Fruit fly (Drosophila melanogaster): Measurements from ENCODE around the gene Srp68.
A peak's percentile ranks its signal among the peaks of the same experiment; 100 is the strongest.

Gene Srp68

dm6 chr3L:8986582-8986981, 11.7 kb downstream of the Srp68 start, which contains the start of gene CG5068 (continued):
- peak; percentile 56 for TF ChIP-seq D (optimal IDR thresholded peaks at IDR 0.05)
- no peak for TF ChIP-seq D (GFP tag; optimal IDR thresholded peaks at IDR 0.05)
- no peak for TF ChIP-seq Fer2 (tag; optimal IDR thresholded peaks at IDR 0.05)
- no peak for TF ChIP-seq CG6854 (GFP tag; optimal IDR thresholded peaks at IDR 0.05)
- TF ChIP-seq Med (GFP tag) = peak; percentile 77
- no peak for TF ChIP-seq Elba2 (GFP tag; optimal IDR thresholded peaks at IDR 0.05)
- TF ChIP-seq unc-4 (GFP tag; IDR thresholded peaks at IDR 0.05; ENCODE audit: partially characterized antibody) = peak; percentile 21; the same call in 1 of the 2 replicates
- peak; percentile 42; the same call in 1 of the 2 replicates for TF ChIP-seq CG13287 (GFP tag; IDR thresholded peaks at IDR 0.05; ENCODE audit: partially characterized antibody)
- TF ChIP-seq Taf1 (GFP tag; IDR thresholded peaks at IDR 0.05) = no peak
- TF ChIP-seq CG14710 (tag; optimal IDR thresholded peaks at IDR 0.05) = peak; percentile 17
- no peak for TF ChIP-seq slbo (GFP tag; IDR thresholded peaks at IDR 0.05)
- TF ChIP-seq MBD-R2 (GFP tag; IDR thresholded peaks at IDR 0.05) = peak; percentile 86
- TF ChIP-seq CG1529 (GFP tag; optimal IDR thresholded peaks at IDR 0.05) = no peak
- TF ChIP-seq Dbx (GFP tag; IDR thresholded peaks at IDR 0.05) = no peak
- peak; percentile 21; the same call in 1 of the 4 replicates for TF ChIP-seq chinmo (GFP tag; IDR thresholded peaks at IDR 0.05; ENCODE audit: partially characterized antibody)
- TF ChIP-seq Sry-δ (GFP tag; optimal IDR thresholded peaks at IDR 0.05) = peak; percentile 32
- TF ChIP-seq CG10959 (GFP tag; IDR thresholded peaks at IDR 0.05) = peak; percentile 7; the same call in 1 of the 2 replicates
- peak; percentile 37 for TF ChIP-seq phol (tag; optimal IDR thresholded peaks at IDR 0.05)
- TF ChIP-seq Ets97D (GFP tag; optimal IDR thresholded peaks at IDR 0.05) = peak; percentile 69
- peak; percentile 85 for TF ChIP-seq MESR4 (GFP tag; optimal IDR thresholded peaks at IDR 0.05)
- no peak for TF ChIP-seq CG10654 (GFP tag; optimal IDR thresholded peaks at IDR 0.05)
- peak; percentile 86 for TF ChIP-seq CG4617 (GFP tag; optimal IDR thresholded peaks at IDR 0.05; ENCODE audit: borderline replicate concordance)
- TF ChIP-seq CG17912 (GFP tag; optimal IDR thresholded peaks at IDR 0.05) = peak; percentile 7
- no peak for TF ChIP-seq Hr78 (GFP tag; optimal IDR thresholded peaks at IDR 0.05)
- TF ChIP-seq Oli (tag; optimal IDR thresholded peaks at IDR 0.05) = no peak
- TF ChIP-seq CG12071 (GFP tag; optimal IDR thresholded peaks at IDR 0.05) = no peak
- TF ChIP-seq ci (GFP tag; IDR thresholded peaks at IDR 0.05) = 0 out of 3 replicates have a peak, but pooled peaks have one; percentile 18
- TF ChIP-seq Opbp (GFP tag; IDR thresholded peaks at IDR 0.05; ENCODE audit: partially characterized antibody) = peak; percentile 37; the same call in 1 of the 3 replicates
- peak; percentile 22 for TF ChIP-seq D19B (GFP tag; optimal IDR thresholded peaks at IDR 0.05)
- TF ChIP-seq crp (GFP tag; optimal IDR thresholded peaks at IDR 0.05) = peak in 1 of 2 experiments; percentile 71
- peak; percentile 51; the same call in 1 of the 2 replicates for TF ChIP-seq amos (GFP tag; IDR thresholded peaks at IDR 0.05; ENCODE audit: partially characterized antibody)
- 0 out of 4 replicates have a peak, but pooled peaks have one; percentile 17 for TF ChIP-seq Dll (GFP tag; IDR thresholded peaks at IDR 0.05; ENCODE audit: partially characterized antibody)
- peak; percentile 75 for TF ChIP-seq CG11504 (tag; optimal IDR thresholded peaks at IDR 0.05)
- peak; percentile 64 for TF ChIP-seq gfzf (GFP tag; optimal IDR thresholded peaks at IDR 0.05)
- no peak for TF ChIP-seq H15 (GFP tag; IDR thresholded peaks at IDR 0.05)
- TF ChIP-seq kah (GFP tag; optimal IDR thresholded peaks at IDR 0.05) = peak; percentile 0
- TF ChIP-seq Bgb (GFP tag; IDR thresholded peaks at IDR 0.05; ENCODE audit: partially characterized antibody) = peak; percentile 49; the same call in 1 of the 2 replicates
- TF ChIP-seq HmgZ (tag; optimal IDR thresholded peaks at IDR 0.05) = peak; percentile 14
- TF ChIP-seq Dp (GFP tag; optimal IDR thresholded peaks at IDR 0.05) = peak; percentile 79
- peak in 1 of 2 experiments; percentile 20 for TF ChIP-seq tll (GFP tag; optimal IDR thresholded peaks at IDR 0.05)
- no peak for TF ChIP-seq tap (tag; optimal IDR thresholded peaks at IDR 0.05)
- no peak for TF ChIP-seq ara (GFP tag; IDR thresholded peaks at IDR 0.05)
- TF ChIP-seq ato (GFP tag; IDR thresholded peaks at IDR 0.05; ENCODE audit: partially characterized antibody) = peak; percentile 13
- TF ChIP-seq BEAF-32 (GFP tag; optimal IDR thresholded peaks at IDR 0.05) = peak; percentile 34
- peak; percentile 80 for TF ChIP-seq CG3847 (GFP tag; IDR thresholded peaks at IDR 0.05)
- peak; percentile 83 for TF ChIP-seq E2f2 (GFP tag; IDR thresholded peaks at IDR 0.05)
- TF ChIP-seq YL-1 (GFP tag; optimal IDR thresholded peaks at IDR 0.05) = peak; percentile 78
- no peak for TF ChIP-seq CG12104 (GFP tag; optimal IDR thresholded peaks at IDR 0.05)
